Worm (Caenorhabditis elegans): Measurements from ENCODE around the gene F08D12.4.

ce11 chrII:2796431-2796830, 18.5 kb downstream of the F08D12.4 start:
- TF ChIP-seq ama-1 (optimal IDR thresholded peaks at IDR 0.05) (no peak), pes-1 (GFP tag; IDR thresholded peaks at IDR 0.05) (no peak), scrt-1 (GFP tag; IDR thresholded peaks at IDR 0.05) (no peak), tbx-37 (GFP tag; conservative IDR thresholded peaks at IDR 0.05) (no peak)

All from whole organism, early embryonic.